Worm (Caenorhabditis elegans) whole organism, L2 larva: ENCODE results near the gene T09F3.4.

Source experiments
- aly-2 ChIP-seq: fragments of 150-350 bp; optimal IDR thresholded peaks from 2 replicates; lab custom pipeline; 2014; ENCODE audit warnings: missing biosample characterization, missing genetic modification characterization
- blmp-1 ChIP-seq: sonication (generic microtip); optimal IDR thresholded peaks from 2 replicates; lab custom pipeline; 2017; ENCODE audit warnings: missing genetic modification characterization, mild to moderate bottlenecking, missing compliant biosample characterization, antibody characterized with exemption, moderate library complexity; ENCODE audit not compliant: insufficient read depth
- ceh-82 ChIP-seq: fragments of 150-350 bp; optimal IDR thresholded peaks from 2 replicates; lab custom pipeline; 2014; ENCODE audit warnings: missing biosample characterization, missing genetic modification characterization
- dmd-4 ChIP-seq: sonication (generic microtip); optimal IDR thresholded peaks from 2 replicates; lab custom pipeline; 2017; ENCODE audit warnings: missing biosample characterization, missing genetic modification characterization
- elt-3 ChIP-seq: sonication (generic microtip); optimal IDR thresholded peaks from 2 replicates; lab custom pipeline; 2017; ENCODE audit warnings: missing biosample characterization, missing genetic modification characterization
- mdl-1 ChIP-seq, 2 experiments: fragments of 150-350 bp in 1 of 2; sonication (generic microtip) in 1 of 2; optimal IDR thresholded peaks; 2 replicates each; lab custom pipeline; 2017; ENCODE audit warnings: missing biosample characterization in 2 of 2, missing genetic modification characterization in 2 of 2
- nhr-12 ChIP-seq: fragments of 150-350 bp; optimal IDR thresholded peaks from 2 replicates; lab custom pipeline; 2014; ENCODE audit warnings: missing biosample characterization, missing genetic modification characterization
- nhr-237 ChIP-seq: fragments of 150-350 bp; optimal IDR thresholded peaks from 2 replicates; lab custom pipeline; 2014; ENCODE audit warnings: missing biosample characterization, missing genetic modification characterization
- nhr-77 ChIP-seq: fragments of 150-350 bp; optimal IDR thresholded peaks from 2 replicates; lab custom pipeline; 2014; ENCODE audit warnings: missing biosample characterization, missing genetic modification characterization
- skn-1 ChIP-seq: sonication (generic microtip); optimal IDR thresholded peaks from 2 replicates; lab custom pipeline; 2017; ENCODE audit warnings: missing biosample characterization, missing genetic modification characterization
- unc-62 ChIP-seq: fragments of 150-350 bp; optimal IDR thresholded peaks from 2 replicates; lab custom pipeline; 2014; ENCODE audit warnings: missing biosample characterization, missing genetic modification reagents, missing genetic modification characterization
- ztf-1 ChIP-seq: fragments of 200-800 bp; sonication (Bioruptor generic); conservative IDR thresholded peaks from 2 replicates; pipeline ENCODE4 v1.3.6; 2022; ENCODE audit warnings: missing genetic modification characterization, missing compliant biosample characterization
- ztf-11 ChIP-seq: sonication (generic microtip); optimal IDR thresholded peaks from 2 replicates; lab custom pipeline; 2017; ENCODE audit warnings: missing biosample characterization, missing genetic modification characterization

- TF ChIP-seq aly-2 (tag; lab: Kevin White, UChicago) (no peak), nhr-12 (tag; lab: Kevin White, UChicago) (no peak), nhr-77 (tag; lab: Kevin White, UChicago) (no peak), unc-62 (GFP tag; lab: Kevin White, UChicago) (no peak), mdl-1 (tag; optimal IDR thresholded peaks at IDR 0.05; lab: Kevin White, UChicago) (no peak), dmd-4 (tag; lab: Kevin White, UChicago) (no peak), elt-3 (tag; lab: Kevin White, UChicago) (no peak), nhr-237 (tag; lab: Kevin White, UChicago) (no peak), ztf-1 (no peak), skn-1 (tag; lab: Kevin White, UChicago) (no peak), blmp-1 (tag; lab: Kevin White, UChicago) (no peak), ceh-82 (tag; lab: Kevin White, UChicago) (no peak), ztf-11 (tag; lab: Kevin White, UChicago) (no peak)
These were observed 49.6 kb downstream of the T09F3.4 start for ce11 chrII:10444971-10445707.
